Worm (Caenorhabditis elegans) whole organism, L1 larva: ENCODE data around the gene Y51A2D.1.

Experiments
- C04F5.9 ChIP-seq: sonication (generic microtip); optimal IDR thresholded peaks from 2 replicates; lab custom pipeline; 2016; ENCODE audit warnings: missing genetic modification characterization, missing compliant biosample characterization
- Y116A8C.19 ChIP-seq: sonication (generic microtip); optimal IDR thresholded peaks from 2 replicates; lab custom pipeline; 2016; ENCODE audit warnings: missing compliant biosample characterization, missing genetic modification characterization, borderline replicate concordance
- blmp-1 ChIP-seq: fragments of 150-350 bp; optimal IDR thresholded peaks from 2 replicates; lab custom pipeline; 2014; ENCODE audit warnings: missing biosample characterization, missing genetic modification characterization
- dpl-1 ChIP-seq, 3 experiments: fragments of 150-350 bp in 2 of 3; sonication (generic microtip) in 1 of 3; optimal IDR thresholded peaks; 2 replicates each; lab custom pipeline; 2014 to 2017; ENCODE audit warnings: missing biosample characterization in 3 of 3, missing genetic modification characterization in 3 of 3, missing genetic modification reagents in 3 of 3
- efl-1 ChIP-seq, 4 experiments: fragments of 150-350 bp; optimal IDR thresholded peaks in 3 of 4; peaks in 1 of 4; 1 replicate in 1 of 4; 2 replicates in 3 of 4; lab custom pipeline; 2014; ENCODE audit warnings: missing biosample characterization in 2 of 4, missing genetic modification characterization in 2 of 4, missing genetic modification reagents in 2 of 4
- elt-2 ChIP-seq: sonication (generic microtip); optimal IDR thresholded peaks from 2 replicates; lab custom pipeline; 2016; ENCODE audit warnings: missing genetic modification characterization, mild to moderate bottlenecking, inconsistent platforms, missing compliant biosample characterization, missing genetic modification reagents
- fkh-10 ChIP-seq: sonication (generic microtip); optimal IDR thresholded peaks from 2 replicates; lab custom pipeline; 2017; ENCODE audit warnings: missing biosample characterization, missing genetic modification reagents, missing genetic modification characterization
- fkh-4 ChIP-seq: sonication (generic microtip); optimal IDR thresholded peaks from 2 replicates; lab custom pipeline; 2016; ENCODE audit warnings: missing compliant biosample characterization, missing genetic modification characterization, borderline replicate concordance
- fos-1 ChIP-seq: fragments of 150-350 bp; optimal IDR thresholded peaks from 2 replicates; lab custom pipeline; 2014; ENCODE audit warnings: missing biosample characterization, missing genetic modification characterization
- hlh-4 ChIP-seq: sonication (generic microtip); optimal IDR thresholded peaks from 2 replicates; lab custom pipeline; 2016; ENCODE audit warnings: mild to moderate bottlenecking, missing genetic modification characterization, missing compliant biosample characterization
- hpl-2 ChIP-seq: fragments of 150-350 bp; optimal IDR thresholded peaks from 2 replicates; lab custom pipeline; 2014; ENCODE audit warnings: missing biosample characterization, missing genetic modification reagents, missing genetic modification characterization
- isw-1 ChIP-seq: fragments of 200-800 bp; sonication (Bioruptor generic); IDR thresholded peaks from 2 replicates; pipeline ENCODE4 v1.3.6; 2022; ENCODE audit warnings: missing genetic modification characterization, missing compliant biosample characterization
- lin-13 ChIP-seq: fragments of 150-350 bp; optimal IDR thresholded peaks from 2 replicates; lab custom pipeline; 2014; ENCODE audit warnings: missing biosample characterization, missing genetic modification reagents, missing genetic modification characterization
- lin-14 ChIP-seq: fragments of 200-800 bp; sonication (Bioruptor generic); optimal IDR thresholded peaks from 2 replicates; lab custom pipeline; 2018; ENCODE audit warnings: mild to moderate bottlenecking, missing genetic modification characterization, moderate library complexity, missing compliant biosample characterization
- lin-35 ChIP-seq, 2 experiments: fragments of 150-350 bp; optimal IDR thresholded peaks; 2 replicates each; lab custom pipeline; 2014; ENCODE audit warnings: missing biosample characterization in 2 of 2, missing genetic modification characterization in 2 of 2, missing genetic modification reagents in 2 of 2
- mdl-1 ChIP-seq, 2 experiments: fragments of 150-350 bp; optimal IDR thresholded peaks; 2 replicates each; lab custom pipeline; 2014 to 2017; ENCODE audit warnings: missing biosample characterization in 2 of 2, missing genetic modification characterization in 2 of 2, inconsistent platforms in 1 of 2
- mef-2 ChIP-seq: fragments of 150-350 bp; optimal IDR thresholded peaks from 2 replicates; lab custom pipeline; 2014; ENCODE audit warnings: missing biosample characterization, missing genetic modification characterization
- nhr-19 ChIP-seq: fragments of 200-800 bp; sonication (Bioruptor generic); conservative IDR thresholded peaks from 2 replicates; pipeline ENCODE4 v1.3.6; 2022; ENCODE audit warnings: missing genetic modification characterization, missing compliant biosample characterization
- nhr-47 ChIP-seq: sonication (generic microtip); optimal IDR thresholded peaks from 2 replicates; lab custom pipeline; 2016; ENCODE audit warnings: mild to moderate bottlenecking, missing genetic modification characterization, moderate library complexity, missing compliant biosample characterization
- nhr-71 ChIP-seq: sonication (generic microtip); optimal IDR thresholded peaks from 2 replicates; lab custom pipeline; 2016; ENCODE audit warnings: mild to moderate bottlenecking, missing genetic modification characterization, moderate library complexity, missing compliant biosample characterization
- nhr-77 ChIP-seq: fragments of 150-350 bp; optimal IDR thresholded peaks from 2 replicates; lab custom pipeline; 2014; ENCODE audit warnings: missing biosample characterization, missing genetic modification characterization
- nhr-84 ChIP-seq: sonication (generic microtip); optimal IDR thresholded peaks from 2 replicates; lab custom pipeline; 2017; ENCODE audit warnings: missing biosample characterization, missing genetic modification characterization
- pax-3 ChIP-seq: fragments of 200-800 bp; sonication (Bioruptor generic); optimal IDR thresholded peaks from 2 replicates; lab custom pipeline; 2018; ENCODE audit warnings: mild to moderate bottlenecking, missing genetic modification characterization, moderate library complexity, missing compliant biosample characterization
- pqm-1 ChIP-seq: sonication (generic microtip); optimal IDR thresholded peaks from 3 replicates; lab custom pipeline; 2017; ENCODE audit warnings: missing biosample characterization, missing genetic modification characterization
- rnt-1 ChIP-seq: sonication (generic microtip); optimal IDR thresholded peaks from 2 replicates; lab custom pipeline; 2016; ENCODE audit warnings: mild to moderate bottlenecking, missing genetic modification characterization, moderate library complexity, missing compliant biosample characterization
- snu-23 ChIP-seq: sonication (generic microtip); optimal IDR thresholded peaks from 2 replicates; lab custom pipeline; 2016; ENCODE audit warnings: missing genetic modification characterization, missing compliant biosample characterization
- sox-4 ChIP-seq: sonication (generic microtip); optimal IDR thresholded peaks from 2 replicates; lab custom pipeline; 2016; ENCODE audit warnings: missing genetic modification characterization, missing compliant biosample characterization
- sup-37 ChIP-seq: fragments of 200-800 bp; sonication (Bioruptor generic); optimal IDR thresholded peaks from 2 replicates; lab custom pipeline; 2018; ENCODE audit warnings: mild to moderate bottlenecking, missing genetic modification characterization, missing compliant biosample characterization
- tbx-2 ChIP-seq: sonication (generic microtip); optimal IDR thresholded peaks from 2 replicates; lab custom pipeline; 2016; ENCODE audit warnings: missing genetic modification characterization, missing compliant biosample characterization
- unc-130 ChIP-seq: fragments of 150-350 bp; optimal IDR thresholded peaks from 2 replicates; lab custom pipeline; 2017; ENCODE audit warnings: missing biosample characterization, missing genetic modification characterization, inconsistent platforms
- unc-98 ChIP-seq: fragments of 200-800 bp; sonication (Bioruptor generic); IDR thresholded peaks from 2 replicates; pipeline ENCODE4 v1.3.6; 2022; ENCODE audit warnings: missing genetic modification characterization, missing compliant biosample characterization

Y51A2D.1 gene

ce11 chrV:18533606-18534005 is 24.9 kb downstream of the Y51A2D.1 start, which contains the start of gene ints-5 (continued):
- TF ChIP-seq nhr-19 (peak; percentile 82), Y116A8C.19 (tag; lab: Kevin White, UChicago) (no peak), tbx-2 (tag; lab: Kevin White, UChicago) (peak; percentile 55), hlh-4 (no peak), sup-37 (GFP tag; lab: Kevin White, UChicago) (no peak), fos-1 (tag; lab: Kevin White, UChicago) (peak; percentile 12), fkh-10 (no peak), snu-23 (GFP tag; lab: Kevin White, UChicago) (peak; percentile 77), rnt-1 (tag; lab: Kevin White, UChicago) (peak; percentile 75), mef-2 (tag; lab: Kevin White, UChicago) (no peak), dpl-1 (GFP tag; optimal IDR thresholded peaks at IDR 0.05; lab: Kevin White, UChicago) (peak; percentile 59 to 68 (median 66)), nhr-47 (peak; percentile 64), lin-14 (GFP tag; lab: Kevin White, UChicago) (peak; percentile 74)

ce11 chrV:18536015-18536414 is 27.4 kb downstream of the Y51A2D.1 start:
- TF ChIP-seq lin-13 (GFP tag; lab: Kevin White, UChicago) (no peak), pqm-1 (tag; lab: Kevin White, UChicago) (no peak), isw-1 (GFP tag; lab: Robert Waterston, UW) (no peak), nhr-19 (no peak), C04F5.9 (tag; lab: Kevin White, UChicago) (no peak)
- TF ChIP-seq, all 84 proteins: peak for 0

ce11 chrV:18553750-18554149 is 45.1 kb downstream of the Y51A2D.1 start, which contains the start of gene Y51A2D.8:
Y51A2D.8 (minus strand) TSS chrV:18553850.
- TF ChIP-seq unc-98 (GFP tag; lab: Robert Waterston, UW) (no peak), mdl-1 (tag; optimal IDR thresholded peaks at IDR 0.05; lab: Kevin White, UChicago) (no peak)

- TF ChIP-seq C04F5.9 (tag; lab: Kevin White, UChicago) (no peak), blmp-1 (no peak), hpl-2 (no peak), unc-98 (GFP tag; lab: Robert Waterston, UW) (no peak), fkh-4 (tag; lab: Kevin White, UChicago) (no peak), lin-35 (GFP tag; optimal IDR thresholded peaks at IDR 0.05; lab: Kevin White, UChicago) (no peak), unc-130 (peak; percentile 38), nhr-84 (no peak), pax-3 (no peak), nhr-19 (peak; percentile 28), lin-14 (GFP tag; lab: Kevin White, UChicago) (peak; percentile 32), nhr-71 (tag; lab: Kevin White, UChicago) (peak; percentile 42), rnt-1 (tag; lab: Kevin White, UChicago) (peak; percentile 51)
- TF ChIP-seq, all 84 proteins: peak for 5
These were observed 47.8 kb downstream of the Y51A2D.1 start, which contains the start of the genes ttr-24 and ttr-25 for ce11 chrV:18556488-18556887. ttr-24 (minus strand) TSS chrV:18556643. ttr-25 (plus strand) TSS chrV:18556714.

ce11 chrV:18560188-18560587 is 51.5 kb downstream of the Y51A2D.1 start, which contains the start of gene ttr-26:
ttr-26 (minus strand) TSS chrV:18560288.
- TF ChIP-seq lin-14 (GFP tag; lab: Kevin White, UChicago): peak; percentile 6
- peak; percentile 8 for TF ChIP-seq nhr-77
- TF ChIP-seq efl-1 (optimal IDR thresholded peaks at IDR 0.05; lab: Kevin White, UChicago): no peak
- peak in 1 of 2 experiments; percentile 73 for TF ChIP-seq efl-1 (GFP tag; optimal IDR thresholded peaks at IDR 0.05 in 1 of 2; lab: Kevin White, UChicago)
- no peak for TF ChIP-seq nhr-19
- no peak for TF ChIP-seq sox-4

ce11 chrV:18560944-18561343 is 52.3 kb downstream of the Y51A2D.1 start:
- TF ChIP-seq lin-14 (GFP tag; lab: Kevin White, UChicago) (peak; percentile 19), elt-2 (tag; lab: Kevin White, UChicago) (no peak), nhr-77 (peak; percentile 3)
